Worm (Caenorhabditis elegans) whole organism, L4/young adult: ENCODE data around the gene str-247.

Source experiments
- W03F9.2 ChIP-seq: fragments of 150-350 bp; optimal IDR thresholded peaks from 2 replicates; lab custom pipeline; 2014; ENCODE audit warnings: missing biosample characterization, missing genetic modification characterization
- dao-5 ChIP-seq: sonication (generic microtip); optimal IDR thresholded peaks from 2 replicates; lab custom pipeline; 2016; ENCODE audit warnings: missing genotype, missing genetic modification characterization, moderate library complexity, missing compliant biosample characterization

ce11 chrV:3921635-3922034 is 32.2 kb upstream of the str-247 start, which contains the start of gene srx-65:
- TF ChIP-seq dao-5, result no peak
- TF ChIP-seq W03F9.2 (tag; lab: Kevin White, UChicago), result no peak
